Fruit fly (Drosophila melanogaster) S2 (cell line): ENCODE measurements around the gene Drep4.

Experiments used
- CG8478 ChIP-seq: fragments of >200 bp; optimal IDR thresholded peaks from 2 replicates; lab custom pipeline; 2018
- CTCF ChIP-seq, 2 experiments: fragments of >200 bp; optimal IDR thresholded peaks; 2 replicates each; lab custom pipeline; 2018

The Drep4 gene

dm6 chr2L:13285791-13286190 lies 471 bp downstream of the Drep4 start:
- no peak for TF ChIP-seq CG8478 (lab: Kevin White, UChicago)
- no peak for TF ChIP-seq CTCF (optimal IDR thresholded peaks at IDR 0.05; lab: Kevin White, UChicago)

DNA sequence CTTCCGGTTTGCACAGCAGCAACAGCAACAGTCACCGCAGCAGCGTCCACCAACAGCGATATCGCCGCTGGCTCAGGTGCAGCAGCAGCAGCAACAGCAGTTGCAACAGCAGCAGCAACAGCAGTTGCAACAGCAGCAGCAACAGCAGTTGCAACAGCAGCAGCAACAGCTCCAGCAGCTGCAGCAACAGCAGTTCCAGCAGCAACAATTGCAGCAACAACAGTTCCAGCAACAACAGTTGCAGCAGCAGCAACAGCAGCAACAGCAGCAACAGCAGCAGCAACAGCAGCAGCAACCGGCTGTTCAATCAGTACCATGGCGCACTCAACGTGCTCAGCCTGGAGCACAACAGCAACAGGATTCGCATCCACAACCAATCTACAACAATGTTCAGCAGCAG lies 13.7 kb downstream of the Drep4 start:
- TF ChIP-seq CTCF (optimal IDR thresholded peaks at IDR 0.05; lab: Kevin White, UChicago) (no peak), CG8478 (lab: Kevin White, UChicago) (no peak)

- TF ChIP-seq CG8478 (lab: Kevin White, UChicago) = no peak
- TF ChIP-seq CTCF (optimal IDR thresholded peaks at IDR 0.05; lab: Kevin White, UChicago) = no peak
Measured at dm6 chr2L:13268040-13268652, 18.1 kb downstream of the Drep4 start.

dm6 chr2L:13266627-13267026 lies 19.6 kb downstream of the Drep4 start:
- TF ChIP-seq CG8478 (lab: Kevin White, UChicago) (no peak), CTCF (optimal IDR thresholded peaks at IDR 0.05; lab: Kevin White, UChicago) (no peak)

DNA sequence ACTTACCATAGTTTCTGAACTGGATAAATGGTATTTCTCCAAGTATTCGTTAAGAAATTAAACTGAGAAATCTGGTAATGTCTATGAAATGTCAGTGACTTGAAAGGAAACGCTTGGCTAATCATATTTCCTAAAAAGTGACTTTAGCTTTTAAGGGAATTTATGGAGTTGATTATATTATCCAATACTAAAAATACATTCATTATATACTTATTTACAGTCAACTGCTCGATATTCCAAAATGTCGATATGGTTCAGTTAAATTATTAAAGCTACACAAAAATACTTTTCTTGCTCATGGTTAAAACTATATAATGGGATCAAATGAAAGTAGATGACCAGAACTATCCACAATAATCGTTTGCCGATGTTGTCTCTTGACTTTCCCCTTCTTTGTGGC lies 20.5 kb downstream of the Drep4 start, which contains the start of gene CG31848:
TSS of gene CG31848 (minus strand) at position 101 of the 400 bp plus-strand sequence.
- TF ChIP-seq CTCF (optimal IDR thresholded peaks at IDR 0.05; lab: Kevin White, UChicago) (no peak), CG8478 (lab: Kevin White, UChicago) (no peak)

DNA sequence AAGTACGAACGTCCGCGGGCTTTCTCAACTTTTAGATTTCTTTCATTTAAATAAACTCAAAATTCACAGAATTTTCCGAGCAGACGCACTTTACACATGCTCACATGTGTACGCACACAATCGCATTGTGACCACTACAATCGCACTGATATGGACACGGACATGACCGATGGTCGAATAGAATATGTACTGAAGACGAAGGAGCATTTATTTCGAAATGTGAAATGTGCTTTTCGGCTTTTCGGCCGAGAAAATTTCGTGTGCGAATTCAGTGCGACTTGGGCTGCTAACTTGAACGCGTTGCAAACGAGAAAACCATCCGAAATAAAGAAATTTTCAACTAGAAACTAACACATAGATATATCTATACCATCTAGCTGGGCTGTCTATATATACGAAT lies 25.5 kb downstream of the Drep4 start, which contains the start of gene CG44085:
TSS of gene CG44085 (plus strand) at position 269 of the 400 bp plus-strand sequence.
- no peak for TF ChIP-seq CG8478 (lab: Kevin White, UChicago)
- TF ChIP-seq CTCF (optimal IDR thresholded peaks at IDR 0.05; lab: Kevin White, UChicago) = no peak

DNA sequence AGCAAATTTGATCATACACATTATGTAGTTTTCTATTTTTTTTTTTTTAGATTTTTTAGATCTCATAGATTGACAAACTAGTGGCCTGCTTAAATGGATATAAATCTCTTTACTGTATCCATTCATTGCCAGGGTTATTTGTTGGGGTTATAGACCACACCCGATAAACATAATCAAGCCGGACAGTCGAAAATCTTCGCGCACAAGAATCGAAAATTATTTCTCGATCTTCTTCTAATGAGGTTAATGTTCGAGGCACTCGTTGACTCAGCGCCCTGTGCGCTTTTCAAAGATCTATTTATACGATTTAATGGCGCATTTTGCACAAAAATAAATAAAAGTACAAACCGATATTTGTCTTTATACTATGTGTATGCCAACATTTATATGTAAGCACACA lies 26.6 kb downstream of the Drep4 start, which contains the start of gene CG31730:
TSS of gene CG31730 (minus strand) at position 101 of the 400 bp plus-strand sequence.
- TF ChIP-seq CTCF (optimal IDR thresholded peaks at IDR 0.05; lab: Kevin White, UChicago) = no peak
- no peak for TF ChIP-seq CG8478 (lab: Kevin White, UChicago)

- TF ChIP-seq CTCF (optimal IDR thresholded peaks at IDR 0.05; lab: Kevin White, UChicago) (no peak), CG8478 (lab: Kevin White, UChicago) (no peak)
Measured at dm6 chr2L:13258702-13259101, 27.6 kb downstream of the Drep4 start.

dm6 chr2L:13257177-13257576 lies 29.1 kb downstream of the Drep4 start, which contains the start of gene Naa20B:
TSS of gene Naa20B (plus strand) at chr2L:13257477.
- no peak for TF ChIP-seq CTCF (optimal IDR thresholded peaks at IDR 0.05; lab: Kevin White, UChicago)

DNA sequence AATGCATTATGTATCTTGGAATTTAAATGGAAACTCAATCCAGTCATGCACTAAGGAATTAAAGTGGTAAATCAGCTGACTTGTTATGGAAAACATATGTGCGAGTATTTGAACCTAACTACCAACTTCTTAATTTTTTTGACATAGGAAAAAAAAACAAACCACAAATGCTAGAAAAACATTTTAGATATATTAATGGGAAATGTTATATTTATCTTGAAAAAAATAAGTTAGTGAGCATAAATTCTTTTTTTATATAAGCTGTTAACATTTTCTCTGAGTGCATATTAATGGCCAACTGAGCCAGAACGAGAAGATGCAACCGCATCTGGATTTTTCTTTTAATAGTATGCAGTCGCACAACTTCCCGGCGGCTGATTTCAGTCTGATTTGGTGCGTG lies 35.1 kb downstream of the Drep4 start:
- TF ChIP-seq CTCF (optimal IDR thresholded peaks at IDR 0.05; lab: Kevin White, UChicago) (no peak), CG8478 (lab: Kevin White, UChicago) (no peak)

DNA sequence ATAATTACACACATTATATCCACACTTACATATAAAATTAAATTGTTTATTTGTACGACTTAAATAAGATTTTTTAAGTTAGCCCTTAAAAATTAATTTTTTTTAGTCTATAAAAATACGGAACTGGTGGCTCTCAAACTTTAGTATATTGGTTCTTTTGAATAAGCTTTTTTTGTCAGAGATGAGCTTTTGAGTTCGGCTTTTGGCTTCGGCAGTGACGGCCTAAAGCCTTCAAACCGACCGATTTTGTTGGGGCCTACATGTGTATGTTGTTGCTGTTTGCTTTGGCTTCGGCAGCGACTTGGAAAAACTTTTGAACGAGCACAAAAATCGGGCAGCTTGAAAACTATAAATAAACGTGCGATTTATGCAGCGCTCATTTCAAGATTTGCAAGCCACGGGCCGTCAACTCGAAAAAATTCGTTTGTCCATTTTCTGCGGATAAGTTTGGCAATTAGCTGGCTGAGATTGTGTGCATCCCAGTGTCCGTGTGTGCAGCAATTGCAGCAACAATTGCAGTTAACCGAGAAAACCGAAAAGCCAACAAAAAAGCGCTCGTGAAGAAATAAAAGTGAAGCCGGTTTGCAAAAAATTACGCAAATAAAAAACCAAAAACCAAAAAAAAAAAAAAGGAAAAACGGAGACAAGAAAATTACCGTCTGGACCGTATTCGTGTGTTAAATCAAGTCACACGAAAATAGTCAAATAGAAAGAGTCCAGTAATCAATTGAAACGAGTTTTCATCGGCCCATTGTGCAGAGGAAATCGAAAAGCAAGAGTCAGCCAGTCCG lies 40.2 kb downstream of the Drep4 start, which contains the start of gene CG16820:
TSS of gene CG16820 (plus strand) at position 378 of the 791 bp plus-strand sequence.
- TF ChIP-seq CG8478 (lab: Kevin White, UChicago) (no peak), CTCF (optimal IDR thresholded peaks at IDR 0.05; lab: Kevin White, UChicago) (no peak)

DNA sequence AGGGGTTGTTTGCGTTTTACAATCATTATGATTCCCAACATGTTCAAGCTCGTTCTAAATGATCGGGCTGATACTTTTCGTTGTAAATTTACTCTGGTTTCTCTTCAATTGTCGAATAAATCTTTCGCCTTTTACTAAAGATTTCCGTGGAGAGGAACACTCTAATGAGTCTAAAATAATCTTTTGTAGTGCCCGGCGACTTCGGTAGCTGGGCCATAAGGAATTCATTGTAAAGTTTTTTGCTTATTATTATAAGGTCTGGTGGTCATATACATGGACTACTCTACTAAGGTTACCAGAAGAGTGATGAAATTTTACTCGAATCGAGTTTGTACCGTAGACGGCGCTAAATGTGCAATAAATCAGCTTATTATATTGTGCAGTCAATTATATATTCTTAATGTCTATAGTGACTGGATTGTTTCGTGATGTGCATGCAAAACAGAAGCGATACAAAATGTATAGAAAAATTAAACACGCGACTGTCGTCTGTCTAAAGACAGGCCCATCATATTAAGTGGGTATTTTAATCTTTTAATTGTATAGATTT lies 41.4 kb downstream of the Drep4 start:
- TF ChIP-seq CTCF (optimal IDR thresholded peaks at IDR 0.05; lab: Kevin White, UChicago) (no peak), CG8478 (lab: Kevin White, UChicago) (no peak)

DNA sequence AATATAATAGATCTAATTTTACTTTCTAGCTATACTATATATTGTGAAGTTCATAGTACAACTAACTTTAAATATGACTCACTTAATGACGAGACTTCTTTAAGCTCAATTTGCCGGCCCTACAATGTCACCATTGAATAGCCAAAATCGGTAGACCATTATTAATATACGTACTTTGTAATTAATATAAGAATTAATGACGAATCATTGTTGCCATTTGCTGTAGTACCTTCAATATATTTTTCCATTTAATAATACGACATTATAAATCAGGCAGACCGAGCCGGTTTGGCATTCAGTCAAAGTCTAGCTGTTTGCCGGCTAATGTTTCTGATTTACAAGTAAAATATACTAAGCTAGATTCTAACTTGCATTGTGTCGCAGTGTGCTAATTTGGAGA lies 46.6 kb downstream of the Drep4 start, which contains the start of gene Jhbp13:
TSS of gene Jhbp13 (plus strand) at position 301 of the 400 bp plus-strand sequence.
- TF ChIP-seq CTCF (optimal IDR thresholded peaks at IDR 0.05; lab: Kevin White, UChicago) (no peak), CG8478 (lab: Kevin White, UChicago) (no peak)

dm6 chr2L:13236194-13236593 lies 50.1 kb downstream of the Drep4 start, which contains the start of gene Jhbp14:
TSS of gene Jhbp14 (plus strand) at chr2L:13236494.
- TF ChIP-seq CTCF (optimal IDR thresholded peaks at IDR 0.05; lab: Kevin White, UChicago) (no peak), CG8478 (lab: Kevin White, UChicago) (no peak)
